Worm (Caenorhabditis elegans) whole organism, midembryonic: Measurements from ENCODE around the gene osta-3.

Experiments used
- T22C8.4 ChIP-seq: fragments of 200-800 bp; sonication (Bioruptor generic); IDR thresholded peaks from 2 replicates; pipeline ENCODE4 v1.3.6; 2022; ENCODE audit warnings: missing genetic modification characterization, missing compliant biosample characterization
- cog-1 ChIP-seq: sonication (generic microtip); optimal IDR thresholded peaks from 2 replicates; lab custom pipeline; 2016; ENCODE audit warnings: missing genetic modification characterization, missing compliant biosample characterization
- flt-1 ChIP-seq: fragments of 200-800 bp; sonication (Bioruptor generic); IDR thresholded peaks from 2 replicates; pipeline ENCODE4 v1.3.6; 2022; ENCODE audit warnings: missing genetic modification characterization, missing compliant biosample characterization
- klf-2 ChIP-seq: fragments of 200-800 bp; sonication (Bioruptor generic); conservative IDR thresholded peaks from 2 replicates; pipeline ENCODE4 v1.3.6; 2022; ENCODE audit warnings: missing genetic modification reagents, missing genetic modification characterization, missing compliant biosample characterization
- med-1 ChIP-seq: sonication (generic microtip); optimal IDR thresholded peaks from 2 replicates; lab custom pipeline; 2017; ENCODE audit warnings: missing genetic modification characterization, mild to moderate bottlenecking, missing compliant biosample characterization, antibody characterized with exemption, missing genetic modification reagents; ENCODE audit not compliant: insufficient read depth
- ref-1 ChIP-seq: fragments of 200-800 bp; sonication (Bioruptor generic); conservative IDR thresholded peaks from 2 replicates; pipeline ENCODE4 v1.3.6; 2022; ENCODE audit warnings: missing genetic modification reagents, missing genetic modification characterization, missing compliant biosample characterization
- tab-1 ChIP-seq: fragments of 200-800 bp; sonication (Bioruptor generic); IDR thresholded peaks from 2 replicates; pipeline ENCODE4 v1.3.6; 2022; ENCODE audit warnings: missing genetic modification characterization, missing compliant biosample characterization
- ztf-23 ChIP-seq: fragments of 200-800 bp; sonication (Bioruptor generic); IDR thresholded peaks from 2 replicates; pipeline ENCODE4 v1.3.6; 2022; ENCODE audit warnings: missing genetic modification reagents, missing genetic modification characterization, missing compliant biosample characterization
- ztf-29 ChIP-seq: fragments of 200-800 bp; sonication (Bioruptor generic); IDR thresholded peaks from 2 replicates; pipeline ENCODE4 v1.3.6; 2022; ENCODE audit warnings: missing genetic modification reagents, missing genetic modification characterization, missing compliant biosample characterization

osta-3 gene

ce11 chrII:14808686-14809085 lies 3.6 kb upstream of the osta-3 start, which contains the start of gene W01D2.6:
TSS of gene W01D2.6 (plus strand) at chrII:14808986.
- TF ChIP-seq ztf-23 (GFP tag; lab: Robert Waterston, UW): no peak
- no peak for TF ChIP-seq tab-1 (GFP tag; lab: Robert Waterston, UW)
- no peak for TF ChIP-seq T22C8.4 (GFP tag; lab: Robert Waterston, UW)
- TF ChIP-seq ztf-29 (GFP tag; lab: Robert Waterston, UW): no peak
- TF ChIP-seq cog-1: no peak
- no peak for TF ChIP-seq med-1
- no peak for TF ChIP-seq flt-1 (GFP tag; lab: Robert Waterston, UW)
- no peak for TF ChIP-seq klf-2 (GFP tag; lab: Robert Waterston, UW)

ce11 chrII:14810609-14811008 lies 1.7 kb upstream of the osta-3 start:
- TF ChIP-seq ref-1 (GFP tag; lab: Robert Waterston, UW) (no peak), flt-1 (GFP tag; lab: Robert Waterston, UW) (no peak), cog-1 (no peak), tab-1 (GFP tag; lab: Robert Waterston, UW) (no peak), klf-2 (GFP tag; lab: Robert Waterston, UW) (no peak), ztf-29 (GFP tag; lab: Robert Waterston, UW) (no peak), T22C8.4 (GFP tag; lab: Robert Waterston, UW) (no peak), med-1 (no peak), ztf-23 (GFP tag; lab: Robert Waterston, UW) (no peak)

ce11 chrII:14811472-14811871 lies 859 bp upstream of the osta-3 start:
- TF ChIP-seq ztf-29 (GFP tag; lab: Robert Waterston, UW) (no peak), cog-1 (no peak), tab-1 (GFP tag; lab: Robert Waterston, UW) (no peak), flt-1 (GFP tag; lab: Robert Waterston, UW) (no peak), med-1 (no peak), klf-2 (GFP tag; lab: Robert Waterston, UW) (no peak), ref-1 (GFP tag; lab: Robert Waterston, UW) (no peak), ztf-23 (GFP tag; lab: Robert Waterston, UW) (no peak), T22C8.4 (GFP tag; lab: Robert Waterston, UW) (no peak)

ce11 chrII:14812661-14813060 lies 330 bp downstream of the osta-3 start:
- TF ChIP-seq flt-1 (GFP tag; lab: Robert Waterston, UW) (no peak), med-1 (no peak), tab-1 (GFP tag; lab: Robert Waterston, UW) (no peak), T22C8.4 (GFP tag; lab: Robert Waterston, UW) (no peak), ref-1 (GFP tag; lab: Robert Waterston, UW) (no peak), klf-2 (GFP tag; lab: Robert Waterston, UW) (no peak)

- TF ChIP-seq ref-1 (GFP tag; lab: Robert Waterston, UW): no peak
- no peak for TF ChIP-seq klf-2 (GFP tag; lab: Robert Waterston, UW)
- TF ChIP-seq med-1: no peak
- TF ChIP-seq cog-1: no peak
- TF ChIP-seq tab-1 (GFP tag; lab: Robert Waterston, UW): no peak
- no peak for TF ChIP-seq ztf-23 (GFP tag; lab: Robert Waterston, UW)
- no peak for TF ChIP-seq ztf-29 (GFP tag; lab: Robert Waterston, UW)
- no peak for TF ChIP-seq T22C8.4 (GFP tag; lab: Robert Waterston, UW)
- TF ChIP-seq flt-1 (GFP tag; lab: Robert Waterston, UW): no peak
These were observed 775 bp downstream of the osta-3 start for ce11 chrII:14813106-14813505.

- TF ChIP-seq flt-1 (GFP tag; lab: Robert Waterston, UW) (no peak), klf-2 (GFP tag; lab: Robert Waterston, UW) (no peak), ztf-29 (GFP tag; lab: Robert Waterston, UW) (no peak), tab-1 (GFP tag; lab: Robert Waterston, UW) (no peak)
These were observed 2.7 kb downstream of the osta-3 start, which contains the start of gene W01D2.1 for ce11 chrII:14814894-14815568. TSS of gene W01D2.1 (plus strand) at chrII:14815518.

- TF ChIP-seq T22C8.4 (GFP tag; lab: Robert Waterston, UW) (no peak), med-1 (no peak), flt-1 (GFP tag; lab: Robert Waterston, UW) (no peak), tab-1 (GFP tag; lab: Robert Waterston, UW) (no peak), ztf-23 (GFP tag; lab: Robert Waterston, UW) (no peak), klf-2 (GFP tag; lab: Robert Waterston, UW) (no peak), cog-1 (no peak), ztf-29 (GFP tag; lab: Robert Waterston, UW) (no peak), ref-1 (GFP tag; lab: Robert Waterston, UW) (no peak)
These were observed 3.8 kb downstream of the osta-3 start for ce11 chrII:14816086-14816485.

ce11 chrII:14818376-14818775 lies 6.0 kb downstream of the osta-3 start, which contains the start of gene nhr-61:
TSS of gene nhr-61 (minus strand) at chrII:14818543.
- TF ChIP-seq ztf-23 (GFP tag; lab: Robert Waterston, UW): no peak
- TF ChIP-seq cog-1: no peak
- no peak for TF ChIP-seq med-1
- no peak for TF ChIP-seq ztf-29 (GFP tag; lab: Robert Waterston, UW)
- no peak for TF ChIP-seq ref-1 (GFP tag; lab: Robert Waterston, UW)

ce11 chrII:14819258-14819985 lies 7.1 kb downstream of the osta-3 start:
- no peak for TF ChIP-seq T22C8.4 (GFP tag; lab: Robert Waterston, UW)
- no peak for TF ChIP-seq klf-2 (GFP tag; lab: Robert Waterston, UW)
- TF ChIP-seq flt-1 (GFP tag; lab: Robert Waterston, UW): 0 out of 2 replicates have a peak, but pooled peaks have one; percentile 36
- peak; percentile 28; the same call in 1 of the 2 replicates for TF ChIP-seq ztf-29 (GFP tag; lab: Robert Waterston, UW)
